Fruit fly (Drosophila melanogaster): ENCODE results near the gene del.

Gene del

dm6 chr2L:21179615-21180031 lies 31.3 kb upstream of the del start, which contains the start of the genes bur and Mcm10 (continued):
- TF ChIP-seq CG13424 (tag; optimal IDR thresholded peaks at IDR 0.05) (no peak), MBD-R2 (GFP tag; IDR thresholded peaks at IDR 0.05) (no peak; the same call in 1 of the 2 replicates), CG9797 (GFP tag; optimal IDR thresholded peaks at IDR 0.05) (peak; percentile 94), CG13624 (GFP tag; optimal IDR thresholded peaks at IDR 0.05) (no peak), CG8281 (tag; optimal IDR thresholded peaks at IDR 0.05) (no peak), Mad (GFP tag; optimal IDR thresholded peaks at IDR 0.05) (no peak), ash1 (GFP tag; optimal IDR thresholded peaks at IDR 0.05) (no peak), CG11504 (tag; optimal IDR thresholded peaks at IDR 0.05) (no peak), CG6689 (GFP tag; IDR thresholded peaks at IDR 0.05) (no peak), twi (tag; optimal IDR thresholded peaks at IDR 0.05) (no peak), tll (GFP tag; optimal IDR thresholded peaks at IDR 0.05) (peak in 1 of 2 experiments; percentile 97), lilli (GFP tag; optimal IDR thresholded peaks at IDR 0.05) (no peak), CG15269 (tag; optimal IDR thresholded peaks at IDR 0.05) (no peak), Hmr (GFP tag; optimal IDR thresholded peaks at IDR 0.05) (no peak), CG12391 (tag; optimal IDR thresholded peaks at IDR 0.05) (peak; percentile 65), tin (GFP tag; optimal IDR thresholded peaks at IDR 0.05) (no peak), danr (GFP tag; IDR thresholded peaks at IDR 0.05) (no peak), CG10462 (GFP tag; optimal IDR thresholded peaks at IDR 0.05) (no peak), CG10274 (GFP tag; optimal IDR thresholded peaks at IDR 0.05) (no peak), GATAe (GFP tag; conservative IDR thresholded peaks at IDR 0.05) (no peak), CG17186 (GFP tag; optimal IDR thresholded peaks at IDR 0.05) (no peak), B-H2 (GFP tag; optimal IDR thresholded peaks at IDR 0.05) (no peak), hkb (optimal IDR thresholded peaks at IDR 0.05) (peak; percentile 40), hkb (GFP tag; IDR thresholded peaks at IDR 0.05) (no peak), CG10543 (GFP tag; optimal IDR thresholded peaks at IDR 0.05) (no peak), CG11398 (GFP tag; optimal IDR thresholded peaks at IDR 0.05) (no peak), dmrt11E (tag; optimal IDR thresholded peaks at IDR 0.05) (no peak), CG33213 (GFP tag; optimal IDR thresholded peaks at IDR 0.05) (no peak), CG18262 (tag; optimal IDR thresholded peaks at IDR 0.05) (no peak), CG31365 (tag; optimal IDR thresholded peaks at IDR 0.05) (no peak), grau (tag; optimal IDR thresholded peaks at IDR 0.05) (no peak), sug (tag; optimal IDR thresholded peaks at IDR 0.05) (no peak), Hr3 (GFP tag; optimal IDR thresholded peaks at IDR 0.05) (peak; percentile 13), slbo (GFP tag; IDR thresholded peaks at IDR 0.05) (no peak), maf-S (GFP tag; optimal IDR thresholded peaks at IDR 0.05) (no peak), zf30C (GFP tag; optimal IDR thresholded peaks at IDR 0.05) (no peak), Atf6 (GFP tag; IDR thresholded peaks at IDR 0.05) (no peak), CG17612 (GFP tag; IDR thresholded peaks at IDR 0.05) (no peak), Tbp (GFP tag; optimal IDR thresholded peaks at IDR 0.05) (no peak), ERR (GFP tag; optimal IDR thresholded peaks at IDR 0.05) (no peak), unpg (GFP tag; optimal IDR thresholded peaks at IDR 0.05) (no peak), HLH54F (GFP tag; optimal IDR thresholded peaks at IDR 0.05) (no peak), CG17328 (GFP tag; IDR thresholded peaks at IDR 0.05) (no peak), nau (GFP tag; optimal IDR thresholded peaks at IDR 0.05) (no peak), stwl (tag; optimal IDR thresholded peaks at IDR 0.05) (peak; percentile 68), Dref (GFP tag; IDR thresholded peaks at IDR 0.05) (no peak), CG2120 (GFP tag; optimal IDR thresholded peaks at IDR 0.05) (no peak), Chrac-16 (GFP tag; optimal IDR thresholded peaks at IDR 0.05) (no peak), az2 (GFP tag; optimal IDR thresholded peaks at IDR 0.05) (no peak), Med (GFP tag) (no peak), slp2 (GFP tag; optimal IDR thresholded peaks at IDR 0.05) (no peak), CG13296 (GFP tag; optimal IDR thresholded peaks at IDR 0.05) (no peak), jumu (GFP tag; optimal IDR thresholded peaks at IDR 0.05) (no peak)
